Worm (Caenorhabditis elegans): ENCODE measurements around the gene F46E10.2.

DNA sequence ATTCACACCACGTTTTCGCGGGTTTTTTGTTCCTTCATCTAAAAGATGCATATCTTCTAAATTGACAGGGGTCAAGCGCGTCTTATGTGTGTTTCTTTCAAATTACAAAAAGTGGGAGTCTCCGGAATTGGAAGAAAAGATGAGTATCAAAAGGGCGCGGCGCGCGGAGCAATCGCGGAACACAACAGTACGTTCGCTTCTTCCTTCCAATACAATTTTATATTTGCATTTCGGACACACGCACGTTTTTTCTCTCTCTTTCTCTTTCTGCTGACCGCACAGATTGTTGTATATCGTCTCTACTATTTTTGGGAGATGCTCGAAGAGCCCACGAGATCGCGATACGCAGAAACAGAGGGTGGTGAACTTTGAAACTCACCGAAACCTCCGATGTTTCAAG lies 28.1 kb downstream of the F46E10.2 start:
- no peak for TF ChIP-seq snpc-4 (tag; optimal IDR thresholded peaks at IDR 0.05)
- TF ChIP-seq aly-2 (tag; optimal IDR thresholded peaks at IDR 0.05) = no peak
- TF ChIP-seq nhr-10 (tag; optimal IDR thresholded peaks at IDR 0.05) = no peak

Measured in whole organism, L2 larva.